Worm (Caenorhabditis elegans) whole organism, midembryonic: Measurements from ENCODE around the gene npr-36.

ENCODE experiments used
- T22C8.4 ChIP-seq: fragments of 200-800 bp; sonication (Bioruptor generic); IDR thresholded peaks from 2 replicates; pipeline ENCODE4 v1.3.6; 2022; ENCODE audit warnings: missing genetic modification characterization, missing compliant biosample characterization
- cog-1 ChIP-seq: sonication (generic microtip); optimal IDR thresholded peaks from 2 replicates; lab custom pipeline; 2016; ENCODE audit warnings: missing genetic modification characterization, missing compliant biosample characterization
- flt-1 ChIP-seq: fragments of 200-800 bp; sonication (Bioruptor generic); IDR thresholded peaks from 2 replicates; pipeline ENCODE4 v1.3.6; 2022; ENCODE audit warnings: missing genetic modification characterization, missing compliant biosample characterization
- klf-2 ChIP-seq: fragments of 200-800 bp; sonication (Bioruptor generic); conservative IDR thresholded peaks from 2 replicates; pipeline ENCODE4 v1.3.6; 2022; ENCODE audit warnings: missing genetic modification reagents, missing genetic modification characterization, missing compliant biosample characterization
- med-1 ChIP-seq: sonication (generic microtip); optimal IDR thresholded peaks from 2 replicates; lab custom pipeline; 2017; ENCODE audit warnings: missing genetic modification characterization, mild to moderate bottlenecking, missing compliant biosample characterization, antibody characterized with exemption, missing genetic modification reagents; ENCODE audit not compliant: insufficient read depth
- ref-1 ChIP-seq: fragments of 200-800 bp; sonication (Bioruptor generic); conservative IDR thresholded peaks from 2 replicates; pipeline ENCODE4 v1.3.6; 2022; ENCODE audit warnings: missing genetic modification reagents, missing genetic modification characterization, missing compliant biosample characterization
- tab-1 ChIP-seq: fragments of 200-800 bp; sonication (Bioruptor generic); IDR thresholded peaks from 2 replicates; pipeline ENCODE4 v1.3.6; 2022; ENCODE audit warnings: missing genetic modification characterization, missing compliant biosample characterization
- ztf-23 ChIP-seq: fragments of 200-800 bp; sonication (Bioruptor generic); IDR thresholded peaks from 2 replicates; pipeline ENCODE4 v1.3.6; 2022; ENCODE audit warnings: missing genetic modification reagents, missing genetic modification characterization, missing compliant biosample characterization

- TF ChIP-seq cog-1 (tag; lab: Kevin White, UChicago) (no peak), klf-2 (GFP tag; lab: Robert Waterston, UW) (no peak), med-1 (no peak), tab-1 (GFP tag; lab: Robert Waterston, UW) (no peak), ztf-23 (GFP tag; lab: Robert Waterston, UW) (no peak), flt-1 (no peak), ref-1 (GFP tag; lab: Robert Waterston, UW) (no peak), T22C8.4 (GFP tag; lab: Robert Waterston, UW) (no peak)
These were observed 10.1 kb upstream of the npr-36 start for ce11 chrX:17349411-17349810.
